Worm (Caenorhabditis elegans) whole organism, L4 larva: ENCODE measurements around the gene F20B6.6.
A peak's percentile ranks its signal among the peaks of the same experiment; 100 is the strongest.
"Not testable (repeated sequence)": the region's sequence is repeated elsewhere in the genome, so short reads cannot be mapped to it uniquely, and the experiment has no call there.

ENCODE experiments used
- F10B5.3 ChIP-seq: sonication (generic microtip); optimal IDR thresholded peaks from 2 replicates; lab custom pipeline; 2016; ENCODE audit warnings: mild to moderate bottlenecking, missing genetic modification characterization, missing compliant biosample characterization
- F26F4.8 ChIP-seq: fragments of 200-800 bp; sonication (Bioruptor generic); conservative IDR thresholded peaks from 2 replicates; pipeline ENCODE4 v1.3.6; 2022; ENCODE audit warnings: missing genetic modification characterization, missing compliant biosample characterization
- F37D6.2 ChIP-seq: sonication (generic microtip); optimal IDR thresholded peaks from 2 replicates; lab custom pipeline; 2016; ENCODE audit warnings: mild to moderate bottlenecking, missing genetic modification characterization, missing compliant biosample characterization
- T26A8.4 ChIP-seq: fragments of 200-800 bp; sonication (Bioruptor generic); IDR thresholded peaks from 2 replicates; pipeline ENCODE4 v1.3.6; 2022; ENCODE audit warnings: missing genetic modification characterization, missing compliant biosample characterization
- Y105C5A.15 ChIP-seq: fragments of 200-800 bp; sonication (Bioruptor generic); IDR thresholded peaks from 2 replicates; pipeline ENCODE4 v1.3.6; 2022; ENCODE audit warnings: missing genetic modification characterization, missing compliant biosample characterization
- Y48G9A.11 ChIP-seq: fragments of 200-800 bp; sonication (Bioruptor generic); IDR thresholded peaks from 2 replicates; pipeline ENCODE4 v1.3.6; 2022; ENCODE audit warnings: missing genetic modification reagents, missing genetic modification characterization, missing compliant biosample characterization
- aha-1 ChIP-seq: fragments of 150-350 bp; peaks from one replicate; lab custom pipeline; 2014; ENCODE audit warnings: missing biosample characterization, missing genetic modification characterization
- arid-1 ChIP-seq: fragments of 200-800 bp; sonication (Bioruptor generic); conservative IDR thresholded peaks from 2 replicates; pipeline ENCODE4 v1.3.6; 2022; ENCODE audit warnings: missing genetic modification reagents, missing genetic modification characterization, missing compliant biosample characterization
- ceh-32 ChIP-seq: sonication (generic microtip); optimal IDR thresholded peaks from 2 replicates; lab custom pipeline; 2016; ENCODE audit warnings: mild to moderate bottlenecking, missing genetic modification characterization, missing compliant biosample characterization; ENCODE audit not compliant: poor library complexity
- ceh-44 ChIP-seq: fragments of 200-800 bp; sonication (Bioruptor generic); IDR thresholded peaks from 2 replicates; pipeline ENCODE4 v1.3.6; 2022; ENCODE audit warnings: missing genetic modification reagents, missing genetic modification characterization, missing compliant biosample characterization
- ceh-82 ChIP-seq: sonication (generic microtip); optimal IDR thresholded peaks from 2 replicates; lab custom pipeline; 2017; ENCODE audit warnings: missing biosample characterization, missing genetic modification characterization
- ctbp-1 ChIP-seq: fragments of 200-800 bp; sonication (Bioruptor generic); IDR thresholded peaks from 2 replicates; pipeline ENCODE4 v1.3.6; 2022; ENCODE audit warnings: missing genetic modification reagents, missing genetic modification characterization, missing compliant biosample characterization
- dmd-8 ChIP-seq: fragments of 200-800 bp; sonication (Bioruptor generic); IDR thresholded peaks from 2 replicates; pipeline ENCODE4 v1.3.6; 2022; ENCODE audit warnings: missing genetic modification characterization, missing compliant biosample characterization
- dmd-9 ChIP-seq: fragments of 200-800 bp; sonication (Bioruptor generic); IDR thresholded peaks from 2 replicates; pipeline ENCODE4 v1.3.6; 2022; ENCODE audit warnings: missing genetic modification reagents, missing genetic modification characterization, missing compliant biosample characterization
- egl-43 ChIP-seq: fragments of 200-800 bp; sonication (Bioruptor generic); IDR thresholded peaks from 2 replicates; pipeline ENCODE4 v1.3.6; 2022; ENCODE audit warnings: missing genetic modification reagents, missing genetic modification characterization, missing compliant biosample characterization
- hlh-11 ChIP-seq: fragments of 200-800 bp; sonication (Bioruptor generic); optimal IDR thresholded peaks from 2 replicates; lab custom pipeline; 2018; ENCODE audit warnings: mild to moderate bottlenecking, missing genetic modification characterization, missing compliant biosample characterization
- hlh-30 ChIP-seq: sonication (generic microtip); optimal IDR thresholded peaks from 2 replicates; lab custom pipeline; 2017; ENCODE audit warnings: antibody characterized with exemption, mild to moderate bottlenecking, missing genetic modification characterization, missing compliant biosample characterization; ENCODE audit not compliant: insufficient read depth
- lim-7 ChIP-seq: fragments of 200-800 bp; sonication (Bioruptor generic); IDR thresholded peaks from 2 replicates; pipeline ENCODE4 v1.3.6; 2022; ENCODE audit warnings: missing genetic modification characterization, missing compliant biosample characterization
- lin-13 ChIP-seq: fragments of 150-350 bp; optimal IDR thresholded peaks from 2 replicates; lab custom pipeline; 2014; ENCODE audit warnings: missing biosample characterization, missing genetic modification reagents, missing genetic modification characterization
- lin-39 ChIP-seq: fragments of 150-350 bp; optimal IDR thresholded peaks from 2 replicates; lab custom pipeline; 2014; ENCODE audit warnings: missing biosample characterization, missing genetic modification reagents, missing genetic modification characterization
- lsy-2 ChIP-seq, 2 experiments: fragments of 150-350 bp in 1 of 2; sonication (generic microtip) in 1 of 2; optimal IDR thresholded peaks; 2 replicates each; lab custom pipeline; 2014 to 2017; ENCODE audit warnings: missing biosample characterization in 2 of 2, missing genetic modification characterization in 2 of 2
- madf-5 ChIP-seq, 2 experiments: fragments of 200-800 bp; sonication (Bioruptor generic); IDR thresholded peaks; 2 replicates each; pipeline ENCODE4 v1.3.6; 2022; ENCODE audit warnings: missing compliant biosample characterization in 2 of 2, missing genetic modification characterization in 2 of 2
- mdt-29 ChIP-seq: fragments of 200-800 bp; sonication (Bioruptor generic); IDR thresholded peaks from 2 replicates; pipeline ENCODE4 v1.3.6; 2022; ENCODE audit warnings: missing genetic modification reagents, missing genetic modification characterization, missing compliant biosample characterization
- mes-2 ChIP-seq: sonication (generic microtip); optimal IDR thresholded peaks from 2 replicates; lab custom pipeline; 2016; ENCODE audit warnings: missing genotype, mild to moderate bottlenecking, missing genetic modification characterization, missing compliant biosample characterization; ENCODE audit not compliant: poor library complexity, severe bottlenecking
- nhr-11 ChIP-seq: fragments of 150-350 bp; optimal IDR thresholded peaks from 2 replicates; lab custom pipeline; 2014; ENCODE audit warnings: missing biosample characterization, missing genetic modification characterization
- nhr-41 ChIP-seq: fragments of 200-800 bp; sonication (Bioruptor generic); IDR thresholded peaks from 2 replicates; pipeline ENCODE4 v1.3.6; 2022; ENCODE audit warnings: missing genetic modification reagents, missing genetic modification characterization, missing compliant biosample characterization
- nhr-48 ChIP-seq: sonication (generic microtip); optimal IDR thresholded peaks from 2 replicates; lab custom pipeline; 2016; ENCODE audit warnings: mild to moderate bottlenecking, missing genetic modification characterization, missing compliant biosample characterization
- pqm-1 ChIP-seq: sonication (generic microtip); optimal IDR thresholded peaks from 2 replicates; lab custom pipeline; 2017; ENCODE audit warnings: missing biosample characterization, missing genetic modification characterization
- set-16 ChIP-seq: fragments of 200-800 bp; sonication (Bioruptor generic); IDR thresholded peaks from 2 replicates; pipeline ENCODE4 v1.3.6; 2022; ENCODE audit warnings: missing genetic modification reagents, missing genetic modification characterization, missing compliant biosample characterization
- snpc-1.2 ChIP-seq: fragments of 200-800 bp; sonication (Bioruptor generic); IDR thresholded peaks from 2 replicates; pipeline ENCODE4 v1.3.6; 2022; ENCODE audit warnings: missing genetic modification reagents, missing genetic modification characterization, missing compliant biosample characterization
- spr-1 ChIP-seq: sonication (generic microtip); optimal IDR thresholded peaks from 2 replicates; lab custom pipeline; 2016; ENCODE audit warnings: mild to moderate bottlenecking, missing genetic modification characterization, missing compliant biosample characterization
- spr-3 ChIP-seq: fragments of 200-800 bp; sonication (Bioruptor generic); optimal IDR thresholded peaks from 2 replicates; lab custom pipeline; 2018; ENCODE audit warnings: mild to moderate bottlenecking, missing genetic modification characterization, missing compliant biosample characterization
- tra-1 ChIP-seq: fragments of 200-800 bp; sonication (Bioruptor generic); IDR thresholded peaks from 2 replicates; pipeline ENCODE4 v1.3.6; 2022; ENCODE audit warnings: missing genetic modification reagents, missing genetic modification characterization, missing compliant biosample characterization
- unc-130 ChIP-seq: sonication (generic microtip); optimal IDR thresholded peaks from 2 replicates; lab custom pipeline; 2016; ENCODE audit warnings: missing genetic modification reagents, missing genetic modification characterization, missing compliant biosample characterization
- unc-62 ChIP-seq, 3 experiments: fragments of 150-350 bp in 1 of 3; sonication (generic microtip); optimal IDR thresholded peaks in 2 of 3; peaks in 1 of 3; 1 replicate in 1 of 3; 2 replicates in 2 of 3; lab custom pipeline; 2014 to 2017; ENCODE audit warnings: missing biosample characterization in 3 of 3, missing genetic modification characterization in 3 of 3, missing genetic modification reagents in 3 of 3, missing genotype in 1 of 3
- vab-7 ChIP-seq: fragments of 200-800 bp; sonication (Bioruptor generic); IDR thresholded peaks from 2 replicates; pipeline ENCODE4 v1.3.6; 2022; ENCODE audit warnings: missing genetic modification reagents, missing genetic modification characterization, missing compliant biosample characterization
- zip-11 ChIP-seq: fragments of 200-800 bp; sonication (Bioruptor generic); IDR thresholded peaks from 2 replicates; pipeline ENCODE4 v1.3.6; 2022; ENCODE audit warnings: missing genetic modification characterization, missing compliant biosample characterization

The F20B6.6 gene

ce11 chrX:4207385-4207784, 5.4 kb upstream of the F20B6.6 start, which contains the start of gene F20B6.9:
F20B6.9 (minus strand) TSS chrX:4207485.
- TF ChIP-seq spr-1; spr-3 (GFP tag; lab: Kevin White, UChicago); F10B5.3 (tag; lab: Kevin White, UChicago): not testable (repeated sequence)

ce11 chrX:4204799-4205198, 2.8 kb upstream of the F20B6.6 start:
- peak; percentile 45; the same call in 1 of the 2 replicates for TF ChIP-seq snpc-1.2
- TF ChIP-seq madf-5 (GFP tag; IDR thresholded peaks at IDR 0.05; lab: Robert Waterston, UW), result 0 out of 4 replicates have a peak, but pooled peaks of 1 of the 2 experiments have one; percentile 55
- TF ChIP-seq F26F4.8 (GFP tag; lab: Robert Waterston, UW), result 0 out of 2 replicates have a peak, but pooled peaks have one; percentile 55
- 0 out of 2 replicates have a peak, but pooled peaks have one; percentile 26 for TF ChIP-seq ceh-44 (GFP tag; lab: Robert Waterston, UW)
- TF ChIP-seq lim-7 (GFP tag; lab: Robert Waterston, UW), result peak; percentile 37; the same call in 1 of the 2 replicates
- TF ChIP-seq, all 104 proteins: peak for 5; not testable (repeated sequence) for 99

ce11 chrX:4202881-4203280, 867 bp upstream of the F20B6.6 start:
- TF ChIP-seq dmd-8 (0 out of 2 replicates have a peak, but pooled peaks have one; percentile 57), snpc-1.2 (0 out of 2 replicates have a peak, but pooled peaks have one; percentile 32), tra-1 (GFP tag; lab: Robert Waterston, UW) (0 out of 2 replicates have a peak, but pooled peaks have one; percentile 27), F26F4.8 (GFP tag; lab: Robert Waterston, UW) (0 out of 2 replicates have a peak, but pooled peaks have one; percentile 25), vab-7 (GFP tag; lab: Robert Waterston, UW) (peak; percentile 57; the same call in 1 of the 2 replicates), lim-7 (GFP tag; lab: Robert Waterston, UW) (0 out of 2 replicates have a peak, but pooled peaks have one; percentile 23), egl-43 (GFP tag; lab: Robert Waterston, UW) (0 out of 2 replicates have a peak, but pooled peaks have one; percentile 22)

ce11 chrX:4199829-4200228, 2.2 kb downstream of the F20B6.6 start, which contains the start of gene F20B6.5:
F20B6.5 (minus strand) TSS chrX:4199929.
- not testable (repeated sequence) for TF ChIP-seq hlh-30 (tag; lab: Kevin White, UChicago); unc-130 (GFP tag; lab: Kevin White, UChicago); Y48G9A.11

- TF ChIP-seq mdt-29 (GFP tag; lab: Robert Waterston, UW) (no peak), nhr-41 (no peak), F37D6.2 (tag; lab: Kevin White, UChicago) (no peak)
Measured at ce11 chrX:4196431-4196830, 5.6 kb downstream of the F20B6.6 start, which contains the start of gene F20B6.4. F20B6.4 (minus strand) TSS chrX:4196531.

DNA sequence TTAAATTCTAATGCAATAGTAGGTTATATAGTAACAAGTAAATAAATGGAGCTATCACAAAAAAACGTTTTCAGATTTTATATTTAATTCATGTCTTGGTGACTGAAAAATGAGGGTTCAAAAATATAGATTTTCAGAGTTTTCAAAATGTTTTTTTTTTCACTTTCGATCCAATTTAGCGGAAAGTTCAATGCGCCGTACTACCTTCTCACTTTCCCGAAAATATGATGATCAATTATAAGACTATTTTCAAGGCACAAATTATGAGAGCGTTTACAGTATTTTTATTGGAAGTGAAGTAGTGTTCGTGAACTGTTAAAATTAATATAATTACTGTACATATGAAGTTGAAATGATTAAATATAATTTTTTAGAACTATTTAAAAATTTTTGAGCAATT, 8.9 kb downstream of the F20B6.6 start:
- TF ChIP-seq arid-1 (GFP tag; lab: Robert Waterston, UW) (no peak), lin-39 (no peak), madf-5 (GFP tag; IDR thresholded peaks at IDR 0.05; lab: Robert Waterston, UW) (no peak), ceh-32 (tag; lab: Kevin White, UChicago) (no peak), unc-62 (GFP tag; optimal IDR thresholded peaks at IDR 0.05 in 1 of 2; lab: Kevin White, UChicago) (no peak), unc-62 (tag; optimal IDR thresholded peaks at IDR 0.05; lab: Kevin White, UChicago) (no peak), ctbp-1 (GFP tag; lab: Robert Waterston, UW) (0 out of 2 replicates have a peak, but pooled peaks have one; percentile 22), lsy-2 (tag; optimal IDR thresholded peaks at IDR 0.05; lab: Kevin White, UChicago) (no peak), pqm-1 (tag; lab: Kevin White, UChicago) (no peak), mdt-29 (GFP tag; lab: Robert Waterston, UW) (no peak), ceh-82 (tag; lab: Kevin White, UChicago) (no peak), nhr-11 (no peak), mes-2 (tag; lab: Kevin White, UChicago) (no peak), spr-1 (peak; percentile 41), zip-11 (GFP tag; lab: Robert Waterston, UW) (no peak), set-16 (GFP tag; lab: Robert Waterston, UW) (no peak), Y105C5A.15 (GFP tag; lab: Robert Waterston, UW) (0 out of 2 replicates have a peak, but pooled peaks have one; percentile 22), hlh-11 (tag; lab: Kevin White, UChicago) (peak; percentile 39), aha-1 (tag; lab: Kevin White, UChicago) (no peak), nhr-48 (peak; percentile 12), dmd-9 (GFP tag; lab: Robert Waterston, UW) (no peak), nhr-41 (no peak), spr-3 (GFP tag; lab: Kevin White, UChicago) (peak; percentile 33), lin-13 (GFP tag; lab: Kevin White, UChicago) (no peak), T26A8.4 (GFP tag; lab: Robert Waterston, UW) (peak; percentile 64; the same call in 1 of the 2 replicates), ceh-44 (GFP tag; lab: Robert Waterston, UW) (no peak)
